Worm (Caenorhabditis elegans) whole organism, L1 larva: ENCODE results near the gene F54B11.9.

Experiments
- C16A3.4 ChIP-seq: fragments of 150-350 bp; optimal IDR thresholded peaks from 2 replicates; lab custom pipeline; 2014; ENCODE audit warnings: missing biosample characterization, missing genetic modification characterization
- ceh-90 ChIP-seq: sonication (generic microtip); optimal IDR thresholded peaks from 2 replicates; lab custom pipeline; 2016; ENCODE audit warnings: missing genetic modification characterization, missing compliant biosample characterization
- ces-1 ChIP-seq: fragments of 150-350 bp; optimal IDR thresholded peaks from 2 replicates; lab custom pipeline; 2014; ENCODE audit warnings: missing biosample characterization, missing genetic modification reagents, missing genetic modification characterization
- dsc-1 ChIP-seq: sonication (generic microtip); optimal IDR thresholded peaks from 2 replicates; lab custom pipeline; 2016; ENCODE audit warnings: mild to moderate bottlenecking, missing genetic modification characterization, missing compliant biosample characterization
- efl-1 ChIP-seq, 4 experiments: fragments of 150-350 bp; optimal IDR thresholded peaks in 3 of 4; peaks in 1 of 4; 1 replicate in 1 of 4; 2 replicates in 3 of 4; lab custom pipeline; 2014; ENCODE audit warnings: missing biosample characterization in 2 of 4, missing genetic modification characterization in 2 of 4, missing genetic modification reagents in 2 of 4
- elt-2 ChIP-seq: sonication (generic microtip); optimal IDR thresholded peaks from 2 replicates; lab custom pipeline; 2016; ENCODE audit warnings: missing genetic modification characterization, mild to moderate bottlenecking, inconsistent platforms, missing compliant biosample characterization, missing genetic modification reagents
- elt-3 ChIP-seq, 6 experiments: fragments of 150-350 bp in 1 of 6; sonication (generic microtip); optimal IDR thresholded peaks; 2 replicates each; lab custom pipeline; 2017 to 2018; ENCODE audit warnings: missing biosample characterization in 6 of 6, missing genetic modification characterization in 6 of 6, inconsistent platforms in 1 of 6
- fkh-4 ChIP-seq: sonication (generic microtip); optimal IDR thresholded peaks from 2 replicates; lab custom pipeline; 2016; ENCODE audit warnings: missing compliant biosample characterization, missing genetic modification characterization, borderline replicate concordance
- fos-1 ChIP-seq: fragments of 150-350 bp; optimal IDR thresholded peaks from 2 replicates; lab custom pipeline; 2014; ENCODE audit warnings: missing biosample characterization, missing genetic modification characterization
- hpl-2 ChIP-seq: fragments of 150-350 bp; optimal IDR thresholded peaks from 2 replicates; lab custom pipeline; 2014; ENCODE audit warnings: missing biosample characterization, missing genetic modification reagents, missing genetic modification characterization
- jun-1 ChIP-seq: fragments of 150-350 bp; optimal IDR thresholded peaks from 2 replicates; lab custom pipeline; 2014; ENCODE audit warnings: missing biosample characterization, missing genetic modification reagents, missing genetic modification characterization
- lin-14 ChIP-seq: fragments of 200-800 bp; sonication (Bioruptor generic); optimal IDR thresholded peaks from 2 replicates; lab custom pipeline; 2018; ENCODE audit warnings: mild to moderate bottlenecking, missing genetic modification characterization, moderate library complexity, missing compliant biosample characterization
- lsy-2 ChIP-seq, 2 experiments: fragments of 150-350 bp; optimal IDR thresholded peaks; 2 replicates each; lab custom pipeline; 2014; ENCODE audit warnings: missing biosample characterization in 2 of 2, missing genetic modification characterization in 2 of 2
- mdl-1 ChIP-seq, 2 experiments: fragments of 150-350 bp; optimal IDR thresholded peaks; 2 replicates each; lab custom pipeline; 2014 to 2017; ENCODE audit warnings: missing biosample characterization in 2 of 2, missing genetic modification characterization in 2 of 2, inconsistent platforms in 1 of 2
- mep-1 ChIP-seq: fragments of 150-350 bp; optimal IDR thresholded peaks from 2 replicates; lab custom pipeline; 2014; ENCODE audit warnings: missing biosample characterization, missing genetic modification characterization
- nhr-12 ChIP-seq: sonication (generic microtip); optimal IDR thresholded peaks from 2 replicates; lab custom pipeline; 2017; ENCODE audit warnings: missing biosample characterization, missing genetic modification characterization
- nhr-19 ChIP-seq: fragments of 200-800 bp; sonication (Bioruptor generic); conservative IDR thresholded peaks from 2 replicates; pipeline ENCODE4 v1.3.6; 2022; ENCODE audit warnings: missing genetic modification characterization, missing compliant biosample characterization
- nhr-20 ChIP-seq: sonication (generic microtip); optimal IDR thresholded peaks from 2 replicates; lab custom pipeline; 2016; ENCODE audit warnings: mild to moderate bottlenecking, missing genetic modification characterization, missing compliant biosample characterization
- nhr-237 ChIP-seq: fragments of 150-350 bp; optimal IDR thresholded peaks from 2 replicates; lab custom pipeline; 2014; ENCODE audit warnings: missing biosample characterization, missing genetic modification characterization
- nhr-47 ChIP-seq: sonication (generic microtip); optimal IDR thresholded peaks from 2 replicates; lab custom pipeline; 2016; ENCODE audit warnings: mild to moderate bottlenecking, missing genetic modification characterization, moderate library complexity, missing compliant biosample characterization
- nhr-71 ChIP-seq: sonication (generic microtip); optimal IDR thresholded peaks from 2 replicates; lab custom pipeline; 2016; ENCODE audit warnings: mild to moderate bottlenecking, missing genetic modification characterization, moderate library complexity, missing compliant biosample characterization
- nhr-77 ChIP-seq: fragments of 150-350 bp; optimal IDR thresholded peaks from 2 replicates; lab custom pipeline; 2014; ENCODE audit warnings: missing biosample characterization, missing genetic modification characterization
- nhr-84 ChIP-seq: sonication (generic microtip); optimal IDR thresholded peaks from 2 replicates; lab custom pipeline; 2017; ENCODE audit warnings: missing biosample characterization, missing genetic modification characterization
- pag-3 ChIP-seq: sonication (generic microtip); optimal IDR thresholded peaks from 2 replicates; lab custom pipeline; 2017; ENCODE audit warnings: missing genetic modification characterization, mild to moderate bottlenecking, missing compliant biosample characterization, antibody characterized with exemption, borderline replicate concordance; ENCODE audit not compliant: insufficient read depth
- rnt-1 ChIP-seq: sonication (generic microtip); optimal IDR thresholded peaks from 2 replicates; lab custom pipeline; 2016; ENCODE audit warnings: mild to moderate bottlenecking, missing genetic modification characterization, moderate library complexity, missing compliant biosample characterization
- skn-1 ChIP-seq: fragments of 150-350 bp; optimal IDR thresholded peaks from 2 replicates; lab custom pipeline; 2014; ENCODE audit warnings: missing biosample characterization, missing genetic modification characterization
- snu-23 ChIP-seq: sonication (generic microtip); optimal IDR thresholded peaks from 2 replicates; lab custom pipeline; 2016; ENCODE audit warnings: missing genetic modification characterization, missing compliant biosample characterization
- sox-4 ChIP-seq: sonication (generic microtip); optimal IDR thresholded peaks from 2 replicates; lab custom pipeline; 2016; ENCODE audit warnings: missing genetic modification characterization, missing compliant biosample characterization
- sup-37 ChIP-seq: fragments of 200-800 bp; sonication (Bioruptor generic); optimal IDR thresholded peaks from 2 replicates; lab custom pipeline; 2018; ENCODE audit warnings: mild to moderate bottlenecking, missing genetic modification characterization, missing compliant biosample characterization
- tbx-2 ChIP-seq: sonication (generic microtip); optimal IDR thresholded peaks from 2 replicates; lab custom pipeline; 2016; ENCODE audit warnings: missing genetic modification characterization, missing compliant biosample characterization
- unc-130 ChIP-seq: fragments of 150-350 bp; optimal IDR thresholded peaks from 2 replicates; lab custom pipeline; 2017; ENCODE audit warnings: missing biosample characterization, missing genetic modification characterization, inconsistent platforms
- unc-30 ChIP-seq: sonication (generic microtip); optimal IDR thresholded peaks from 2 replicates; lab custom pipeline; 2017; ENCODE audit warnings: missing biosample characterization, missing genetic modification characterization
- unc-98 ChIP-seq: fragments of 200-800 bp; sonication (Bioruptor generic); IDR thresholded peaks from 2 replicates; pipeline ENCODE4 v1.3.6; 2022; ENCODE audit warnings: missing genetic modification characterization, missing compliant biosample characterization
- vab-15 ChIP-seq: sonication (generic microtip); optimal IDR thresholded peaks from 2 replicates; lab custom pipeline; 2017; ENCODE audit warnings: missing genotype, mild to moderate bottlenecking, missing genetic modification characterization, missing compliant biosample characterization

Gene F54B11.9

ce11 chrX:13604946-13605617, at the start of gene F54B11.9:
Gene F54B11.9, plus strand, starts transcription at chrX:13605567.
- TF ChIP-seq nhr-71 (tag; lab: Kevin White, UChicago) (peak; percentile 59), C16A3.4 (tag; lab: Kevin White, UChicago) (peak; percentile 26), lsy-2 (tag; optimal IDR thresholded peaks at IDR 0.05; lab: Kevin White, UChicago) (peak in 1 of 2 experiments; percentile 35), nhr-19 (GFP tag; lab: Robert Waterston, UW) (peak; percentile 57), mdl-1 (tag; optimal IDR thresholded peaks at IDR 0.05; lab: Kevin White, UChicago) (peak in 1 of 2 experiments; percentile 8), nhr-47 (tag; lab: Kevin White, UChicago) (peak; percentile 13), dsc-1 (tag; lab: Kevin White, UChicago) (peak; percentile 69), elt-2 (tag; lab: Kevin White, UChicago) (no peak), snu-23 (GFP tag; lab: Kevin White, UChicago) (peak; percentile 35), unc-98 (GFP tag; lab: Robert Waterston, UW) (0 out of 2 replicates have a peak, but pooled peaks have one; percentile 35), rnt-1 (tag; lab: Kevin White, UChicago) (peak; percentile 82), pag-3 (tag; lab: Kevin White, UChicago) (no peak), fkh-4 (tag; lab: Kevin White, UChicago) (no peak), lin-14 (GFP tag; lab: Kevin White, UChicago) (peak; percentile 60), nhr-77 (tag; lab: Kevin White, UChicago) (no peak), nhr-20 (peak; percentile 18), sox-4 (tag; lab: Kevin White, UChicago) (no peak), efl-1 (optimal IDR thresholded peaks at IDR 0.05; lab: Kevin White, UChicago) (peak in 1 of 2 experiments; percentile 4), efl-1 (GFP tag; optimal IDR thresholded peaks at IDR 0.05 in 1 of 2; lab: Kevin White, UChicago) (no peak), mep-1 (tag; lab: Kevin White, UChicago) (peak; percentile 19)
- TF ChIP-seq, all 84 proteins: peak for 14

ce11 chrX:13556066-13556465, 49.3 kb upstream of the F54B11.9 start, which contains the start of gene glb-20:
Gene glb-20, minus strand, starts transcription at chrX:13556166.
- TF ChIP-seq nhr-20 (no peak), elt-2 (tag; lab: Kevin White, UChicago) (no peak), tbx-2 (tag; lab: Kevin White, UChicago) (no peak), ceh-90 (tag; lab: Kevin White, UChicago) (no peak), unc-30 (no peak), nhr-71 (tag; lab: Kevin White, UChicago) (no peak), nhr-12 (tag; lab: Kevin White, UChicago) (no peak), sup-37 (GFP tag; lab: Kevin White, UChicago) (no peak), nhr-237 (tag; lab: Kevin White, UChicago) (no peak), hpl-2 (GFP tag; lab: Kevin White, UChicago) (no peak), ces-1 (GFP tag; lab: Kevin White, UChicago) (no peak), nhr-47 (tag; lab: Kevin White, UChicago) (no peak), skn-1 (no peak), jun-1 (no peak), unc-130 (tag; lab: Kevin White, UChicago) (no peak), fkh-4 (tag; lab: Kevin White, UChicago) (no peak), vab-15 (tag; lab: Kevin White, UChicago) (no peak), fos-1 (tag; lab: Kevin White, UChicago) (no peak), elt-3 (tag; optimal IDR thresholded peaks at IDR 0.05; lab: Kevin White, UChicago) (no peak), C16A3.4 (tag; lab: Kevin White, UChicago) (no peak)

- TF ChIP-seq rnt-1 (tag; lab: Kevin White, UChicago) (peak; percentile 31), nhr-84 (no peak), lin-14 (GFP tag; lab: Kevin White, UChicago) (peak; percentile 70), nhr-71 (tag; lab: Kevin White, UChicago) (peak; percentile 41)
These were observed 46.7 kb upstream of the F54B11.9 start for ce11 chrX:13558667-13559066.
